Worm (Caenorhabditis elegans): ENCODE results near the gene Y53F4B.11.
"Not testable (repeated sequence)": the region's sequence is repeated elsewhere in the genome, so short reads cannot be mapped to it uniquely, and the experiment has no call there.

Y53F4B.11 gene

ce11 chrII:15039104-15039503 lies 28.6 kb downstream of the Y53F4B.11 start, which contains the start of gene trip-4:
Gene trip-4 (plus strand): TSS chrII:15039404.
- no peak for TF ChIP-seq Y53G8AR.9 (GFP tag; conservative IDR thresholded peaks at IDR 0.05)

ce11 chrII:15042310-15042709 lies 31.8 kb downstream of the Y53F4B.11 start:
- TF ChIP-seq F37B4.10 (GFP tag; IDR thresholded peaks at IDR 0.05) (peak; percentile 65; the same call in 1 of the 2 replicates), xnd-1 (tag; optimal IDR thresholded peaks at IDR 0.05) (no peak), ceh-40 (GFP tag; IDR thresholded peaks at IDR 0.05) (no peak), ztf-6 (GFP tag; IDR thresholded peaks at IDR 0.05) (no peak), F22D6.2 (tag; optimal IDR thresholded peaks at IDR 0.05) (no peak), ccch-3 (GFP tag; optimal IDR thresholded peaks at IDR 0.05) (no peak), zim-3 (tag; optimal IDR thresholded peaks at IDR 0.05) (no peak)

- TF ChIP-seq rcor-1 (GFP tag; IDR thresholded peaks at IDR 0.05), result peak; percentile 58; the same call in 1 of the 2 replicates
- TF ChIP-seq zfh-2 (GFP tag; conservative IDR thresholded peaks at IDR 0.05), result peak; percentile 62
- not testable (repeated sequence) for TF ChIP-seq cebp-1 (GFP tag; IDR thresholded peaks at IDR 0.05); snpc-4 (GFP tag; optimal IDR thresholded peaks at IDR 0.05)
- TF ChIP-seq cebp-1 (tag; optimal IDR thresholded peaks at IDR 0.05), result peak; percentile 35
- TF ChIP-seq nfyb-1 (GFP tag; IDR thresholded peaks at IDR 0.05), result peak; percentile 89
- peak; percentile 54 for TF ChIP-seq mcd-1 (GFP tag; IDR thresholded peaks at IDR 0.05)
- TF ChIP-seq let-526 (GFP tag; IDR thresholded peaks at IDR 0.05), result peak; percentile 56; the same call in 1 of the 2 replicates
- TF ChIP-seq hmg-20 (GFP tag; IDR thresholded peaks at IDR 0.05), result 0 out of 2 replicates have a peak, but pooled peaks have one; percentile 38
- peak; percentile 47 for TF ChIP-seq hmg-1.2 (GFP tag; IDR thresholded peaks at IDR 0.05)
- 0 out of 2 replicates have a peak, but pooled peaks have one; percentile 35 for TF ChIP-seq ekl-4 (GFP tag; IDR thresholded peaks at IDR 0.05)
- 0 out of 2 replicates have a peak, but pooled peaks have one; percentile 14 for TF ChIP-seq attf-3 (GFP tag; conservative IDR thresholded peaks at IDR 0.05)
- TF ChIP-seq pbrm-1 (GFP tag; IDR thresholded peaks at IDR 0.05), result peak; percentile 66; the same call in 1 of the 2 replicates
- peak; percentile 55 for TF ChIP-seq K11D2.4 (GFP tag; IDR thresholded peaks at IDR 0.05)
- peak; percentile 48; the same call in 1 of the 2 replicates for TF ChIP-seq lin-26 (GFP tag; IDR thresholded peaks at IDR 0.05)
- peak in 1 of 4 experiments; percentile 17 for TF ChIP-seq snpc-4 (tag; optimal IDR thresholded peaks at IDR 0.05)
- peak; percentile 44 for TF ChIP-seq ceh-27 (GFP tag; optimal IDR thresholded peaks at IDR 0.05)
Measured at ce11 chrII:15042783-15043182, 32.2 kb downstream of the Y53F4B.11 start.

ce11 chrII:15043850-15044249 lies 33.3 kb downstream of the Y53F4B.11 start:
- TF ChIP-seq dox-1 (GFP tag; IDR thresholded peaks at IDR 0.05), result peak; percentile 17; the same call in 1 of the 2 replicates
- TF ChIP-seq snpc-4 (GFP tag; optimal IDR thresholded peaks at IDR 0.05); cebp-1 (GFP tag; IDR thresholded peaks at IDR 0.05): not testable (repeated sequence)
- peak in 1 of 4 experiments; percentile 24 for TF ChIP-seq snpc-4 (tag; optimal IDR thresholded peaks at IDR 0.05)
- TF ChIP-seq ekl-4 (GFP tag; IDR thresholded peaks at IDR 0.05), result peak; percentile 38; the same call in 1 of the 2 replicates
- TF ChIP-seq mcd-1 (GFP tag; IDR thresholded peaks at IDR 0.05), result peak; percentile 59
- peak; percentile 56; the same call in 1 of the 2 replicates for TF ChIP-seq nfyb-1 (GFP tag; IDR thresholded peaks at IDR 0.05)
- TF ChIP-seq K12H6.12 (tag; optimal IDR thresholded peaks at IDR 0.05), result peak; percentile 38
- peak; percentile 34 for TF ChIP-seq cebp-1 (tag; optimal IDR thresholded peaks at IDR 0.05)
- TF ChIP-seq ceh-100 (GFP tag; IDR thresholded peaks at IDR 0.05), result peak; percentile 18; the same call in 1 of the 2 replicates
- 0 out of 2 replicates have a peak, but pooled peaks have one; percentile 52 for TF ChIP-seq C06A6.2 (GFP tag; conservative IDR thresholded peaks at IDR 0.05)

ce11 chrII:15058282-15058681 lies 47.7 kb downstream of the Y53F4B.11 start, which contains the start of gene Y53F4B.17:
Gene Y53F4B.17 (plus strand): TSS chrII:15058656.
- peak; percentile 94 for TF ChIP-seq zfh-2 (GFP tag; conservative IDR thresholded peaks at IDR 0.05)
- TF ChIP-seq nfya-1 (tag; optimal IDR thresholded peaks at IDR 0.05; ENCODE audit: borderline replicate concordance, insufficient read depth), result no peak
- peak; percentile 89 for TF ChIP-seq egrh-3 (GFP tag; IDR thresholded peaks at IDR 0.05)
- peak; percentile 26 for TF ChIP-seq ets-4 (GFP tag; optimal IDR thresholded peaks at IDR 0.05)

Data from whole organism, young adult.